Worm (Caenorhabditis elegans) whole organism, young adult: ENCODE data around the gene C08F8.9.
"Not testable (repeated sequence)": the region's sequence is repeated elsewhere in the genome, so short reads cannot be mapped to it uniquely, and the experiment has no call there.

Experiments
- B0019.2 ChIP-seq: fragments of 200-800 bp; sonication (Bioruptor generic); conservative IDR thresholded peaks from 2 replicates; pipeline ENCODE4 v1.3.6; 2022; ENCODE audit warnings: missing genetic modification reagents, missing genetic modification characterization, missing compliant biosample characterization
- B0035.1 ChIP-seq: sonication (generic microtip); optimal IDR thresholded peaks from 2 replicates; lab custom pipeline; 2016; ENCODE audit warnings: missing genetic modification characterization, mild to moderate bottlenecking, missing compliant biosample characterization, missing genotype, missing genetic modification reagents
- B0336.3 ChIP-seq: fragments of 200-800 bp; sonication (Bioruptor generic); IDR thresholded peaks from 2 replicates; pipeline ENCODE4 v1.3.6; 2022; ENCODE audit warnings: missing genetic modification characterization, missing compliant biosample characterization
- C06A6.2 ChIP-seq: fragments of 200-800 bp; sonication (Bioruptor generic); conservative IDR thresholded peaks from 2 replicates; pipeline ENCODE4 v1.3.6; 2022; ENCODE audit warnings: missing genetic modification characterization, missing compliant biosample characterization
- C17E4.6 ChIP-seq: fragments of 200-800 bp; sonication (Bioruptor generic); IDR thresholded peaks from 2 replicates; pipeline ENCODE4 v1.3.6; 2022; ENCODE audit warnings: missing genetic modification reagents, missing genetic modification characterization, missing compliant biosample characterization
- D2030.7 ChIP-seq: fragments of 200-800 bp; sonication (Bioruptor generic); IDR thresholded peaks from 2 replicates; pipeline ENCODE4 v1.3.6; 2022; ENCODE audit warnings: missing genetic modification reagents, missing genetic modification characterization, missing compliant biosample characterization
- F22D6.2 ChIP-seq: sonication (generic microtip); optimal IDR thresholded peaks from 2 replicates; lab custom pipeline; 2016; ENCODE audit warnings: mild to moderate bottlenecking, missing genetic modification characterization, missing compliant biosample characterization
- F23B12.7 ChIP-seq: sonication (generic microtip); optimal IDR thresholded peaks from 2 replicates; lab custom pipeline; 2017; ENCODE audit warnings: missing genetic modification characterization, mild to moderate bottlenecking, missing compliant biosample characterization, antibody characterized with exemption, moderate library complexity; ENCODE audit not compliant: insufficient read depth
- K12H6.12 ChIP-seq: fragments of 200-800 bp; sonication (Bioruptor generic); optimal IDR thresholded peaks from 2 replicates; lab custom pipeline; 2018; ENCODE audit warnings: mild to moderate bottlenecking, missing genetic modification characterization, missing compliant biosample characterization
- Y53G8AR.9 ChIP-seq: fragments of 200-800 bp; sonication (Bioruptor generic); conservative IDR thresholded peaks from 2 replicates; pipeline ENCODE4 v1.3.6; 2022; ENCODE audit warnings: missing genetic modification reagents, missing genetic modification characterization, missing compliant biosample characterization
- Y56A3A.18 ChIP-seq: fragments of 200-800 bp; sonication (Bioruptor generic); IDR thresholded peaks from 2 replicates; pipeline ENCODE4 v1.3.6; 2022; ENCODE audit warnings: missing genetic modification reagents, missing genetic modification characterization, missing compliant biosample characterization
- ZK185.1 ChIP-seq: sonication (generic microtip); optimal IDR thresholded peaks from 2 replicates; lab custom pipeline; 2016; ENCODE audit warnings: mild to moderate bottlenecking, missing genetic modification characterization, missing compliant biosample characterization; ENCODE audit not compliant: poor library complexity, severe bottlenecking
- aptf-2 ChIP-seq: fragments of 200-800 bp; sonication (Bioruptor generic); conservative IDR thresholded peaks from 2 replicates; pipeline ENCODE4 v1.3.6; 2022; ENCODE audit warnings: missing genetic modification reagents, missing genetic modification characterization, missing compliant biosample characterization
- atf-7 ChIP-seq: sonication (generic microtip); optimal IDR thresholded peaks from 2 replicates; lab custom pipeline; 2017; ENCODE audit warnings: mild to moderate bottlenecking, missing genetic modification characterization, missing compliant biosample characterization
- athp-1 ChIP-seq: sonication (generic microtip); optimal IDR thresholded peaks from 2 replicates; lab custom pipeline; 2017; ENCODE audit warnings: mild to moderate bottlenecking, missing genetic modification characterization, missing compliant biosample characterization
- cebp-1 ChIP-seq, 2 experiments: fragments of 200-800 bp in 1 of 2; sonication (Bioruptor generic) in 1 of 2; sonication (generic microtip) in 1 of 2; IDR thresholded peaks in 1 of 2; optimal IDR thresholded peaks in 1 of 2; 2 replicates each; pipeline versions ENCODE4 v1.3.6 to Lab custom; 2017 to 2022; ENCODE audit warnings: missing compliant biosample characterization in 2 of 2, missing genetic modification characterization in 2 of 2, mild to moderate bottlenecking in 1 of 2, missing genetic modification reagents in 1 of 2, moderate library complexity in 1 of 2
- ceh-100 ChIP-seq: fragments of 200-800 bp; sonication (Bioruptor generic); IDR thresholded peaks from 2 replicates; pipeline ENCODE4 v1.3.6; 2022; ENCODE audit warnings: missing genetic modification reagents, missing genetic modification characterization, missing compliant biosample characterization
- dpl-1 ChIP-seq: fragments of 150-350 bp; optimal IDR thresholded peaks from 2 replicates; lab custom pipeline; 2014; ENCODE audit warnings: missing biosample characterization, missing genetic modification reagents, missing genetic modification characterization
- egl-18 ChIP-seq: fragments of 200-800 bp; sonication (Bioruptor generic); IDR thresholded peaks from 2 replicates; pipeline ENCODE4 v1.3.6; 2022; ENCODE audit warnings: missing genetic modification reagents, missing genetic modification characterization, missing compliant biosample characterization
- ekl-4 ChIP-seq: fragments of 200-800 bp; sonication (Bioruptor generic); IDR thresholded peaks from 2 replicates; pipeline ENCODE4 v1.3.6; 2022; ENCODE audit warnings: missing genetic modification reagents, missing genetic modification characterization, missing compliant biosample characterization
- gei-17 ChIP-seq: fragments of 200-800 bp; sonication (Bioruptor generic); optimal IDR thresholded peaks from 2 replicates; lab custom pipeline; 2018; ENCODE audit warnings: mild to moderate bottlenecking, missing genetic modification characterization, missing compliant biosample characterization
- let-526 ChIP-seq: fragments of 200-800 bp; sonication (Bioruptor generic); IDR thresholded peaks from 2 replicates; pipeline ENCODE4 v1.3.6; 2022; ENCODE audit warnings: missing genetic modification reagents, missing genetic modification characterization, missing compliant biosample characterization
- mcd-1 ChIP-seq: fragments of 200-800 bp; sonication (Bioruptor generic); IDR thresholded peaks from 2 replicates; pipeline ENCODE4 v1.3.6; 2022; ENCODE audit warnings: missing genetic modification reagents, missing genetic modification characterization, missing compliant biosample characterization
- nhr-80 ChIP-seq: sonication (generic microtip); optimal IDR thresholded peaks from 2 replicates; lab custom pipeline; 2016; ENCODE audit warnings: missing genetic modification characterization, missing compliant biosample characterization
- nhr-90 ChIP-seq: sonication (generic microtip); optimal IDR thresholded peaks from 2 replicates; lab custom pipeline; 2016; ENCODE audit warnings: missing genotype, mild to moderate bottlenecking, missing genetic modification characterization, missing compliant biosample characterization
- rcor-1 ChIP-seq: fragments of 200-800 bp; sonication (Bioruptor generic); IDR thresholded peaks from 2 replicates; pipeline ENCODE4 v1.3.6; 2022; ENCODE audit warnings: missing genetic modification reagents, missing genetic modification characterization, missing compliant biosample characterization
- repo-1 ChIP-seq: sonication (generic microtip); optimal IDR thresholded peaks from 2 replicates; lab custom pipeline; 2017; ENCODE audit warnings: mild to moderate bottlenecking, missing genetic modification characterization, missing compliant biosample characterization
- sea-2 ChIP-seq: fragments of 200-800 bp; sonication (Bioruptor generic); IDR thresholded peaks from 2 replicates; pipeline ENCODE4 v1.3.6; 2022; ENCODE audit warnings: missing genetic modification characterization, missing compliant biosample characterization
- snpc-1.1 ChIP-seq: sonication (generic microtip); optimal IDR thresholded peaks from 2 replicates; lab custom pipeline; 2017; ENCODE audit warnings: missing genetic modification characterization, mild to moderate bottlenecking, missing compliant biosample characterization, antibody characterized with exemption, moderate library complexity, missing genotype, missing genetic modification reagents; ENCODE audit not compliant: insufficient read depth
- snpc-4 ChIP-seq, 5 experiments: fragments of 150-350 bp in 1 of 5; sonication (generic microtip) in 4 of 5; optimal IDR thresholded peaks; 2 replicates each; lab custom pipeline; 2014 to 2018; ENCODE audit warnings: missing genetic modification characterization in 5 of 5, missing biosample characterization in 3 of 5, antibody characterized with exemption in 2 of 5, mild to moderate bottlenecking in 2 of 5, missing compliant biosample characterization in 2 of 5, missing genotype in 2 of 5, moderate library complexity in 2 of 5, missing genetic modification reagents in 1 of 5
- somi-1 ChIP-seq: fragments of 200-800 bp; sonication (Bioruptor generic); optimal IDR thresholded peaks from 2 replicates; lab custom pipeline; 2018; ENCODE audit warnings: mild to moderate bottlenecking, missing genetic modification characterization, missing compliant biosample characterization
- tlf-1 ChIP-seq: fragments of 200-800 bp; sonication (Bioruptor generic); optimal IDR thresholded peaks from 2 replicates; lab custom pipeline; 2018; ENCODE audit warnings: mild to moderate bottlenecking, missing genetic modification characterization, missing compliant biosample characterization
- unc-130 ChIP-seq: sonication (generic microtip); optimal IDR thresholded peaks from 2 replicates; lab custom pipeline; 2016; ENCODE audit warnings: missing genetic modification reagents, missing genetic modification characterization, missing compliant biosample characterization
- ztf-18 ChIP-seq: sonication (generic microtip); optimal IDR thresholded peaks from 2 replicates; lab custom pipeline; 2016; ENCODE audit warnings: missing genotype, mild to moderate bottlenecking, missing genetic modification characterization, missing compliant biosample characterization
- ztf-26 ChIP-seq: sonication (generic microtip); optimal IDR thresholded peaks from 2 replicates; lab custom pipeline; 2017; ENCODE audit warnings: missing genetic modification characterization, missing compliant biosample characterization
- ztf-3 ChIP-seq: fragments of 200-800 bp; sonication (Bioruptor generic); optimal IDR thresholded peaks from 2 replicates; lab custom pipeline; 2018; ENCODE audit warnings: mild to moderate bottlenecking, missing genetic modification characterization, missing compliant biosample characterization
- ztf-6 ChIP-seq: fragments of 200-800 bp; sonication (Bioruptor generic); IDR thresholded peaks from 2 replicates; pipeline ENCODE4 v1.3.6; 2022; ENCODE audit warnings: missing genetic modification reagents, missing genetic modification characterization, missing compliant biosample characterization

Gene C08F8.9

ce11 chrIV:11186729-11187128 lies 8.3 kb upstream of the C08F8.9 start, which contains the start of gene sdz-27:
TSS of gene sdz-27 (plus strand) at chrIV:11187029.
- TF ChIP-seq snpc-4 (GFP tag; optimal IDR thresholded peaks at IDR 0.05; lab: Kevin White, UChicago) = no peak
- no peak for TF ChIP-seq snpc-4 (tag; optimal IDR thresholded peaks at IDR 0.05; lab: Kevin White, UChicago)

- TF ChIP-seq athp-1 (no peak), cebp-1 (GFP tag; IDR thresholded peaks at IDR 0.05; lab: Robert Waterston, UW) (no peak), cebp-1 (tag; optimal IDR thresholded peaks at IDR 0.05; lab: Kevin White, UChicago) (peak; percentile 0)
Measured at ce11 chrIV:11183991-11184390, 5.6 kb upstream of the C08F8.9 start, which contains the start of gene nuaf-3. TSS of gene nuaf-3 (plus strand) at chrIV:11184291.

- TF ChIP-seq nhr-90 (no peak), Y53G8AR.9 (peak; percentile 60), C17E4.6 (GFP tag; lab: Robert Waterston, UW) (0 out of 2 replicates have a peak, but pooled peaks have one; percentile 42), somi-1 (GFP tag; lab: Kevin White, UChicago) (no peak), B0035.1 (tag; lab: Kevin White, UChicago) (no peak), B0336.3 (GFP tag; lab: Robert Waterston, UW) (peak; percentile 67), Y56A3A.18 (0 out of 2 replicates have a peak, but pooled peaks have one; percentile 31), repo-1 (tag; lab: Kevin White, UChicago) (peak; percentile 52), ekl-4 (0 out of 2 replicates have a peak, but pooled peaks have one; percentile 7), ceh-100 (GFP tag; lab: Robert Waterston, UW) (no peak), gei-17 (GFP tag; lab: Kevin White, UChicago) (peak; percentile 2), sea-2 (no peak)
Measured at ce11 chrIV:11183013-11183412, 4.6 kb upstream of the C08F8.9 start, which contains the start of gene prx-14. TSS of gene prx-14 (plus strand) at chrIV:11183132.

ce11 chrIV:11180077-11180476 lies 1.7 kb upstream of the C08F8.9 start:
- no peak for TF ChIP-seq somi-1 (GFP tag; lab: Kevin White, UChicago)
- TF ChIP-seq ztf-3 (GFP tag; lab: Kevin White, UChicago) = no peak
- no peak for TF ChIP-seq snpc-1.1 (tag; lab: Kevin White, UChicago)
- TF ChIP-seq C17E4.6 (GFP tag; lab: Robert Waterston, UW) = no peak
- TF ChIP-seq K12H6.12 (tag; lab: Kevin White, UChicago) = no peak
- no peak for TF ChIP-seq F23B12.7 (tag; lab: Kevin White, UChicago)

- peak; percentile 80; the same call in 1 of the 2 replicates for TF ChIP-seq egl-18
- TF ChIP-seq D2030.7 (GFP tag; lab: Robert Waterston, UW) = peak; percentile 95
- peak; percentile 92 for TF ChIP-seq ZK185.1
- peak; percentile 41 for TF ChIP-seq unc-130 (GFP tag; lab: Kevin White, UChicago)
- 0 out of 2 replicates have a peak, but pooled peaks have one; percentile 20 for TF ChIP-seq sea-2
- TF ChIP-seq B0019.2 (GFP tag; lab: Robert Waterston, UW) = peak; percentile 61
- 0 out of 2 replicates have a peak, but pooled peaks have one; percentile 38 for TF ChIP-seq aptf-2 (GFP tag; lab: Robert Waterston, UW)
- TF ChIP-seq let-526 (GFP tag; lab: Robert Waterston, UW) = peak; percentile 90
- TF ChIP-seq ztf-18 (tag; lab: Kevin White, UChicago) = peak; percentile 97
- peak; percentile 48 for TF ChIP-seq F23B12.7 (tag; lab: Kevin White, UChicago)
- TF ChIP-seq atf-7 (tag; lab: Kevin White, UChicago) = peak; percentile 73
- TF ChIP-seq C06A6.2 (GFP tag; lab: Robert Waterston, UW) = peak; percentile 65
- peak; percentile 54 for TF ChIP-seq ztf-26 (tag; lab: Kevin White, UChicago)
- peak; percentile 44 for TF ChIP-seq dpl-1
- TF ChIP-seq tlf-1 = peak; percentile 71
- TF ChIP-seq rcor-1 (GFP tag; lab: Robert Waterston, UW) = peak; percentile 95
- TF ChIP-seq ztf-6 (GFP tag; lab: Robert Waterston, UW) = peak; percentile 68; the same call in 1 of the 2 replicates
- peak; percentile 35 for TF ChIP-seq F22D6.2 (tag; lab: Kevin White, UChicago)
- TF ChIP-seq nhr-80 = peak; percentile 84
- peak; percentile 92 for TF ChIP-seq mcd-1 (GFP tag; lab: Robert Waterston, UW)
- TF ChIP-seq Y53G8AR.9 = peak; percentile 95
- not testable (repeated sequence) for TF ChIP-seq cebp-1 (GFP tag; IDR thresholded peaks at IDR 0.05; lab: Robert Waterston, UW)
- peak; percentile 83 for TF ChIP-seq cebp-1 (tag; optimal IDR thresholded peaks at IDR 0.05; lab: Kevin White, UChicago)
Measured at ce11 chrIV:11179123-11179740, 837 bp upstream of the C08F8.9 start, which contains the start of gene cpt-2. TSS of gene cpt-2 (plus strand) at chrIV:11179645.
